Worm (Caenorhabditis elegans) whole organism, L2 larva: ENCODE data around the gene F59A6.4.

ENCODE experiments used
- unc-62 ChIP-seq: fragments of 150-350 bp; optimal IDR thresholded peaks from 2 replicates; lab custom pipeline; 2014; ENCODE audit warnings: missing biosample characterization, missing genetic modification reagents, missing genetic modification characterization
- ztf-11 ChIP-seq: sonication (generic microtip); optimal IDR thresholded peaks from 2 replicates; lab custom pipeline; 2017; ENCODE audit warnings: missing biosample characterization, missing genetic modification characterization

- TF ChIP-seq unc-62 (GFP tag; lab: Kevin White, UChicago): no peak
- no peak for TF ChIP-seq ztf-11 (tag; lab: Kevin White, UChicago)
Observed at ce11 chrII:5018578-5018977, 13.7 kb downstream of the F59A6.4 start.
